Worm (Caenorhabditis elegans) whole organism, L3 larva: ENCODE results near the gene pfk-1.1.

Experiments
- R02D3.7 ChIP-seq: fragments of 150-350 bp; optimal IDR thresholded peaks from 2 replicates; lab custom pipeline; 2014; ENCODE audit warnings: missing biosample characterization, missing genetic modification characterization
- ZK546.5 ChIP-seq: sonication (generic microtip); optimal IDR thresholded peaks from 2 replicates; lab custom pipeline; 2017; ENCODE audit warnings: missing biosample characterization, missing genetic modification characterization
- aly-2 ChIP-seq: fragments of 150-350 bp; optimal IDR thresholded peaks from 2 replicates; lab custom pipeline; 2014; ENCODE audit warnings: missing biosample characterization, missing genetic modification characterization
- ama-1 ChIP-seq: fragments of 150-350 bp; optimal IDR thresholded peaks from 2 replicates; lab custom pipeline; 2018
- ceh-16 ChIP-seq: sonication (generic microtip); optimal IDR thresholded peaks from 2 replicates; lab custom pipeline; 2017; ENCODE audit warnings: missing biosample characterization, missing genetic modification characterization
- ceh-28 ChIP-seq: fragments of 150-350 bp; optimal IDR thresholded peaks from 2 replicates; lab custom pipeline; 2014; ENCODE audit warnings: missing biosample characterization, missing genetic modification reagents, missing genetic modification characterization
- ceh-82 ChIP-seq: fragments of 150-350 bp; optimal IDR thresholded peaks from 2 replicates; lab custom pipeline; 2014; ENCODE audit warnings: missing biosample characterization, missing genetic modification characterization
- ceh-9 ChIP-seq: sonication (generic microtip); optimal IDR thresholded peaks from 2 replicates; lab custom pipeline; 2018; ENCODE audit warnings: missing biosample characterization, missing genetic modification characterization
- daf-12 ChIP-seq: fragments of 150-350 bp; optimal IDR thresholded peaks from 2 replicates; lab custom pipeline; 2014; ENCODE audit warnings: missing biosample characterization, missing genetic modification reagents, missing genetic modification characterization
- egl-27 ChIP-seq: sonication (generic microtip); optimal IDR thresholded peaks from 4 replicates; lab custom pipeline; 2017; ENCODE audit warnings: missing biosample characterization, missing genetic modification reagents, missing genetic modification characterization
- egl-5 ChIP-seq: fragments of 150-350 bp; optimal IDR thresholded peaks from 2 replicates; lab custom pipeline; 2017; ENCODE audit warnings: missing biosample characterization, missing genetic modification reagents, missing genetic modification characterization, inconsistent platforms
- elt-1 ChIP-seq: fragments of 150-350 bp; optimal IDR thresholded peaks from 2 replicates; lab custom pipeline; 2014; ENCODE audit warnings: missing biosample characterization, missing genetic modification characterization
- elt-2 ChIP-seq: sonication (generic microtip); optimal IDR thresholded peaks from 2 replicates; lab custom pipeline; 2016; ENCODE audit warnings: missing genetic modification reagents, mild to moderate bottlenecking, missing genetic modification characterization, missing compliant biosample characterization
- elt-3 ChIP-seq, 3 experiments: fragments of 150-350 bp in 1 of 3; sonication (generic microtip) in 2 of 3; optimal IDR thresholded peaks; 2 replicates in 2 of 3; 4 replicates in 1 of 3; lab custom pipeline; 2014 to 2017; ENCODE audit warnings: missing biosample characterization in 3 of 3, missing genetic modification characterization in 3 of 3
- eor-1 ChIP-seq, 2 experiments: fragments of 150-350 bp; optimal IDR thresholded peaks; 2 replicates each; lab custom pipeline; 2014 to 2018; ENCODE audit warnings: missing biosample characterization in 2 of 2, missing genetic modification characterization in 2 of 2
- fkh-10 ChIP-seq: sonication (generic microtip); optimal IDR thresholded peaks from 2 replicates; lab custom pipeline; 2017; ENCODE audit warnings: missing biosample characterization, missing genetic modification reagents, missing genetic modification characterization
- fkh-2 ChIP-seq: fragments of 150-350 bp; optimal IDR thresholded peaks from 2 replicates; lab custom pipeline; 2014; ENCODE audit warnings: missing biosample characterization, missing genetic modification reagents, missing genetic modification characterization
- fos-1 ChIP-seq: fragments of 150-350 bp; optimal IDR thresholded peaks from 2 replicates; lab custom pipeline; 2014; ENCODE audit warnings: missing biosample characterization, missing genetic modification characterization
- hmg-11 ChIP-seq: sonication (generic microtip); optimal IDR thresholded peaks from 2 replicates; lab custom pipeline; 2016; ENCODE audit warnings: missing genetic modification characterization, missing compliant biosample characterization
- jun-1 ChIP-seq: fragments of 150-350 bp; optimal IDR thresholded peaks from 2 replicates; lab custom pipeline; 2014; ENCODE audit warnings: missing biosample characterization, missing genetic modification reagents, missing genetic modification characterization
- lin-39 ChIP-seq: fragments of 150-350 bp; optimal IDR thresholded peaks from 2 replicates; lab custom pipeline; 2018; ENCODE audit warnings: missing biosample characterization, missing genetic modification reagents, missing genetic modification characterization
- lsy-12 ChIP-seq: sonication (generic microtip); optimal IDR thresholded peaks from 2 replicates; lab custom pipeline; 2016; ENCODE audit warnings: mild to moderate bottlenecking, missing genetic modification characterization, missing compliant biosample characterization
- mdl-1 ChIP-seq: fragments of 150-350 bp; optimal IDR thresholded peaks from 2 replicates; lab custom pipeline; 2014; ENCODE audit warnings: missing biosample characterization, missing genetic modification characterization
- mml-1 ChIP-seq: fragments of 150-350 bp; sonication (generic microtip); optimal IDR thresholded peaks from 3 replicates; lab custom pipeline; 2014; ENCODE audit warnings: missing biosample characterization, missing genetic modification characterization
- nfya-1 ChIP-seq: sonication (generic microtip); optimal IDR thresholded peaks from 2 replicates; lab custom pipeline; 2017; ENCODE audit warnings: missing genetic modification characterization, mild to moderate bottlenecking, missing compliant biosample characterization, antibody characterized with exemption, moderate library complexity; ENCODE audit not compliant: insufficient read depth
- nhr-11 ChIP-seq: fragments of 150-350 bp; optimal IDR thresholded peaks from 2 replicates; lab custom pipeline; 2014; ENCODE audit warnings: missing biosample characterization, missing genetic modification characterization
- nhr-12 ChIP-seq: fragments of 150-350 bp; optimal IDR thresholded peaks from 2 replicates; lab custom pipeline; 2014; ENCODE audit warnings: missing biosample characterization, missing genetic modification characterization
- nhr-23 ChIP-seq: fragments of 150-350 bp; optimal IDR thresholded peaks from 2 replicates; lab custom pipeline; 2014; ENCODE audit warnings: missing biosample characterization, missing genetic modification reagents, missing genetic modification characterization
- nhr-237 ChIP-seq: fragments of 150-350 bp; optimal IDR thresholded peaks from 2 replicates; lab custom pipeline; 2014; ENCODE audit warnings: missing biosample characterization, missing genetic modification characterization
- nhr-25 ChIP-seq: sonication (generic microtip); optimal IDR thresholded peaks from 2 replicates; lab custom pipeline; 2017; ENCODE audit warnings: missing biosample characterization, missing genetic modification characterization
- nhr-28 ChIP-seq: fragments of 150-350 bp; optimal IDR thresholded peaks from 2 replicates; lab custom pipeline; 2014; ENCODE audit warnings: missing biosample characterization, missing genetic modification characterization
- nhr-43 ChIP-seq: sonication (generic microtip); optimal IDR thresholded peaks from 2 replicates; lab custom pipeline; 2016; ENCODE audit warnings: mild to moderate bottlenecking, missing genetic modification characterization, missing compliant biosample characterization; ENCODE audit not compliant: poor library complexity, severe bottlenecking
- nhr-67 ChIP-seq: fragments of 150-350 bp; optimal IDR thresholded peaks from 2 replicates; lab custom pipeline; 2014; ENCODE audit warnings: missing biosample characterization, missing genetic modification characterization
- nhr-76 ChIP-seq: fragments of 150-350 bp; sonication (generic microtip); optimal IDR thresholded peaks from 5 replicates; lab custom pipeline; 2014; ENCODE audit warnings: missing biosample characterization, missing genetic modification characterization
- nhr-77 ChIP-seq: fragments of 150-350 bp; optimal IDR thresholded peaks from 2 replicates; lab custom pipeline; 2014; ENCODE audit warnings: missing biosample characterization, missing genetic modification characterization
- pha-4 ChIP-seq: fragments of 150-350 bp; optimal IDR thresholded peaks from 2 replicates; lab custom pipeline; 2014; ENCODE audit warnings: missing biosample characterization, missing genetic modification reagents, missing genetic modification characterization
- pqm-1 ChIP-seq: fragments of 150-350 bp; optimal IDR thresholded peaks from 2 replicates; lab custom pipeline; 2017; ENCODE audit warnings: missing biosample characterization, missing genetic modification characterization, inconsistent platforms
- sea-2 ChIP-seq: fragments of 150-350 bp; sonication (generic microtip); optimal IDR thresholded peaks from 4 replicates; lab custom pipeline; 2014; ENCODE audit warnings: missing biosample characterization, missing genetic modification reagents, missing genetic modification characterization
- snpc-4 ChIP-seq: fragments of 150-350 bp; optimal IDR thresholded peaks from 2 replicates; lab custom pipeline; 2014; ENCODE audit warnings: missing biosample characterization, missing genetic modification characterization
- tbx-2 ChIP-seq: sonication (generic microtip); optimal IDR thresholded peaks from 2 replicates; lab custom pipeline; 2016; ENCODE audit warnings: mild to moderate bottlenecking, missing genetic modification characterization, missing compliant biosample characterization
- unc-39 ChIP-seq: sonication (generic microtip); optimal IDR thresholded peaks from 4 replicates; lab custom pipeline; 2017; ENCODE audit warnings: missing biosample characterization, missing genetic modification characterization
- unc-62 ChIP-seq: fragments of 150-350 bp; sonication (generic microtip); optimal IDR thresholded peaks from 4 replicates; lab custom pipeline; 2014; ENCODE audit warnings: missing biosample characterization, missing genetic modification reagents, missing genetic modification characterization
- zag-1 ChIP-seq: fragments of 150-350 bp; optimal IDR thresholded peaks from 2 replicates; lab custom pipeline; 2014; ENCODE audit warnings: missing biosample characterization, missing genetic modification characterization
- ztf-11 ChIP-seq: fragments of 150-350 bp; optimal IDR thresholded peaks from 2 replicates; lab custom pipeline; 2014; ENCODE audit warnings: missing biosample characterization, missing genetic modification characterization

The pfk-1.1 gene

ce11 chrX:2940572-2940971 is at the start of gene pfk-1.1:
Gene pfk-1.1 (plus strand): TSS chrX:2940872.
- TF ChIP-seq jun-1 = no peak
- no peak for TF ChIP-seq nfya-1 (tag; lab: Kevin White, UChicago)
- TF ChIP-seq nhr-23 = no peak
- no peak for TF ChIP-seq pqm-1
- TF ChIP-seq zag-1 = no peak
- TF ChIP-seq mdl-1 (tag; lab: Kevin White, UChicago) = no peak
- no peak for TF ChIP-seq nhr-11 (tag; lab: Kevin White, UChicago)
- no peak for TF ChIP-seq aly-2 (tag; lab: Kevin White, UChicago)
- no peak for TF ChIP-seq nhr-76 (tag; lab: Kevin White, UChicago)
- TF ChIP-seq R02D3.7 (tag; lab: Kevin White, UChicago) = no peak
- no peak for TF ChIP-seq tbx-2 (tag; lab: Kevin White, UChicago)
- TF ChIP-seq eor-1 (tag; optimal IDR thresholded peaks at IDR 0.05; lab: Kevin White, UChicago) = no peak

- no peak for TF ChIP-seq elt-2 (tag; lab: Kevin White, UChicago)
- TF ChIP-seq daf-12 (tag; lab: Kevin White, UChicago) = no peak
- TF ChIP-seq nhr-237 (tag; lab: Kevin White, UChicago) = no peak
- TF ChIP-seq nhr-11 (tag; lab: Kevin White, UChicago) = no peak
- TF ChIP-seq nhr-77 = no peak
- no peak for TF ChIP-seq aly-2 (tag; lab: Kevin White, UChicago)
- TF ChIP-seq nhr-23 = peak; percentile 95
- no peak for TF ChIP-seq R02D3.7 (tag; lab: Kevin White, UChicago)
- TF ChIP-seq ceh-9 (tag; lab: Kevin White, UChicago) = no peak
- TF ChIP-seq elt-3 (tag; optimal IDR thresholded peaks at IDR 0.05; lab: Kevin White, UChicago) = peak; percentile 64 to 84 (median 74)
- no peak for TF ChIP-seq fkh-2 (tag; lab: Kevin White, UChicago)
- no peak for TF ChIP-seq nhr-28 (tag; lab: Kevin White, UChicago)
- no peak for TF ChIP-seq snpc-4 (tag; lab: Kevin White, UChicago)
- peak; percentile 55 for TF ChIP-seq ceh-28 (tag; lab: Kevin White, UChicago)
- no peak for TF ChIP-seq jun-1
- peak; percentile 52 for TF ChIP-seq mdl-1 (tag; lab: Kevin White, UChicago)
- no peak for TF ChIP-seq nhr-12 (tag; lab: Kevin White, UChicago)
- TF ChIP-seq ZK546.5 = no peak
- TF ChIP-seq egl-27 (tag; lab: Kevin White, UChicago) = no peak
- TF ChIP-seq egl-5 (tag; lab: Kevin White, UChicago) = no peak
- no peak for TF ChIP-seq unc-39 (tag; lab: Kevin White, UChicago)
- peak; percentile 89 for TF ChIP-seq nhr-25 (tag; lab: Kevin White, UChicago)
- TF ChIP-seq ceh-16 = no peak
- peak; percentile 10 for TF ChIP-seq nfya-1 (tag; lab: Kevin White, UChicago)
- TF ChIP-seq nhr-43 (tag; lab: Kevin White, UChicago) = peak; percentile 96
- TF ChIP-seq ama-1 (lab: Kevin White, UChicago) = peak; percentile 89
- no peak for TF ChIP-seq zag-1
- TF ChIP-seq fos-1 (tag; lab: Kevin White, UChicago) = peak; percentile 60
- peak; percentile 8 for TF ChIP-seq nhr-76 (tag; lab: Kevin White, UChicago)
- no peak for TF ChIP-seq ztf-11
- peak; percentile 35 for TF ChIP-seq tbx-2 (tag; lab: Kevin White, UChicago)
- no peak for TF ChIP-seq pha-4
- TF ChIP-seq ceh-82 (tag; lab: Kevin White, UChicago) = no peak
- no peak for TF ChIP-seq hmg-11 (tag; lab: Kevin White, UChicago)
- TF ChIP-seq mml-1 = no peak
- no peak for TF ChIP-seq lsy-12 (tag; lab: Kevin White, UChicago)
- TF ChIP-seq unc-62 (GFP tag; lab: Kevin White, UChicago) = peak; percentile 67
- TF ChIP-seq fkh-10 (GFP tag; lab: Kevin White, UChicago) = no peak
- peak; percentile 76 for TF ChIP-seq elt-1 (tag; lab: Kevin White, UChicago)
- no peak for TF ChIP-seq sea-2
- TF ChIP-seq nhr-67 (tag; lab: Kevin White, UChicago) = no peak
- no peak for TF ChIP-seq pqm-1
- no peak for TF ChIP-seq lin-39 (tag; lab: Kevin White, UChicago)
These were observed 49.4 kb upstream of the pfk-1.1 start, which contains the start of gene B0410.3 for ce11 chrX:2891141-2891739. Gene B0410.3 (minus strand): TSS chrX:2891491.
